Worm (Caenorhabditis elegans) whole organism, L1 larva: ENCODE results near the gene pes-23.
A peak's percentile ranks its signal among the peaks of the same experiment; 100 is the strongest.

Experiments used
- C04F5.9 ChIP-seq: sonication (generic microtip); optimal IDR thresholded peaks from 2 replicates; lab custom pipeline; 2016; ENCODE audit warnings: missing genetic modification characterization, missing compliant biosample characterization
- C16A3.4 ChIP-seq: fragments of 150-350 bp; optimal IDR thresholded peaks from 2 replicates; lab custom pipeline; 2014; ENCODE audit warnings: missing biosample characterization, missing genetic modification characterization
- C34B4.2 ChIP-seq: sonication (generic microtip); optimal IDR thresholded peaks from 2 replicates; lab custom pipeline; 2017; ENCODE audit warnings: mild to moderate bottlenecking, missing genetic modification characterization, missing compliant biosample characterization
- Y116A8C.19 ChIP-seq: sonication (generic microtip); optimal IDR thresholded peaks from 2 replicates; lab custom pipeline; 2016; ENCODE audit warnings: missing compliant biosample characterization, missing genetic modification characterization, borderline replicate concordance
- aha-1 ChIP-seq: fragments of 150-350 bp; optimal IDR thresholded peaks from 2 replicates; lab custom pipeline; 2014; ENCODE audit warnings: missing biosample characterization, missing genetic modification characterization
- alr-1 ChIP-seq: fragments of 200-800 bp; sonication (Bioruptor generic); optimal IDR thresholded peaks from 2 replicates; lab custom pipeline; 2018; ENCODE audit warnings: borderline replicate concordance, mild to moderate bottlenecking, missing genetic modification characterization, missing compliant biosample characterization
- aly-2 ChIP-seq: fragments of 150-350 bp; optimal IDR thresholded peaks from 2 replicates; lab custom pipeline; 2014; ENCODE audit warnings: missing biosample characterization, missing genetic modification characterization
- ceh-82 ChIP-seq, 3 experiments: fragments of 150-350 bp in 1 of 3; sonication (generic microtip) in 2 of 3; optimal IDR thresholded peaks; 2 replicates each; lab custom pipeline; 2014 to 2017; ENCODE audit warnings: missing biosample characterization in 3 of 3, missing genetic modification characterization in 3 of 3
- ceh-88 ChIP-seq: fragments of 200-800 bp; sonication (Bioruptor generic); IDR thresholded peaks from 2 replicates; pipeline ENCODE4 v1.3.6; 2022; ENCODE audit warnings: missing genetic modification characterization, missing compliant biosample characterization
- ceh-90 ChIP-seq: sonication (generic microtip); optimal IDR thresholded peaks from 2 replicates; lab custom pipeline; 2016; ENCODE audit warnings: missing genetic modification characterization, missing compliant biosample characterization
- ces-1 ChIP-seq: fragments of 150-350 bp; optimal IDR thresholded peaks from 2 replicates; lab custom pipeline; 2014; ENCODE audit warnings: missing biosample characterization, missing genetic modification reagents, missing genetic modification characterization
- egl-13 ChIP-seq: sonication (generic microtip); optimal IDR thresholded peaks from 2 replicates; lab custom pipeline; 2016; ENCODE audit warnings: missing genotype, missing genetic modification reagents, missing genetic modification characterization, missing compliant biosample characterization
- egl-27 ChIP-seq, 2 experiments: fragments of 150-350 bp in 1 of 2; sonication (generic microtip); optimal IDR thresholded peaks; 3 replicates each; lab custom pipeline; 2017 to 2018; ENCODE audit warnings: missing biosample characterization in 2 of 2, missing genetic modification characterization in 2 of 2, missing genetic modification reagents in 2 of 2
- elt-2 ChIP-seq: sonication (generic microtip); optimal IDR thresholded peaks from 2 replicates; lab custom pipeline; 2016; ENCODE audit warnings: missing genetic modification characterization, mild to moderate bottlenecking, inconsistent platforms, missing compliant biosample characterization, missing genetic modification reagents
- ets-5 ChIP-seq: fragments of 200-800 bp; sonication (Bioruptor generic); IDR thresholded peaks from 2 replicates; pipeline ENCODE4 v1.3.6; 2022; ENCODE audit warnings: missing genetic modification characterization, missing compliant biosample characterization
- fkh-10 ChIP-seq: sonication (generic microtip); optimal IDR thresholded peaks from 2 replicates; lab custom pipeline; 2017; ENCODE audit warnings: missing biosample characterization, missing genetic modification reagents, missing genetic modification characterization
- fkh-4 ChIP-seq: sonication (generic microtip); optimal IDR thresholded peaks from 2 replicates; lab custom pipeline; 2016; ENCODE audit warnings: missing compliant biosample characterization, missing genetic modification characterization, borderline replicate concordance
- fkh-8 ChIP-seq: sonication (generic microtip); optimal IDR thresholded peaks from 2 replicates; lab custom pipeline; 2016; ENCODE audit warnings: mild to moderate bottlenecking, missing genetic modification characterization, missing compliant biosample characterization
- grh-1 ChIP-seq: fragments of 200-800 bp; sonication (Bioruptor generic); IDR thresholded peaks from 2 replicates; pipeline ENCODE4 v1.3.6; 2022; ENCODE audit warnings: missing genetic modification reagents, missing genetic modification characterization, missing compliant biosample characterization
- irx-1 ChIP-seq: sonication (generic microtip); optimal IDR thresholded peaks from 2 replicates; lab custom pipeline; 2016; ENCODE audit warnings: missing genetic modification characterization, missing compliant biosample characterization
- jun-1 ChIP-seq: fragments of 150-350 bp; optimal IDR thresholded peaks from 2 replicates; lab custom pipeline; 2014; ENCODE audit warnings: missing biosample characterization, missing genetic modification reagents, missing genetic modification characterization
- lin-13 ChIP-seq: fragments of 150-350 bp; optimal IDR thresholded peaks from 2 replicates; lab custom pipeline; 2014; ENCODE audit warnings: missing biosample characterization, missing genetic modification reagents, missing genetic modification characterization
- lin-35 ChIP-seq, 2 experiments: fragments of 150-350 bp; optimal IDR thresholded peaks; 2 replicates each; lab custom pipeline; 2014; ENCODE audit warnings: missing biosample characterization in 2 of 2, missing genetic modification characterization in 2 of 2, missing genetic modification reagents in 2 of 2
- lin-39 ChIP-seq: fragments of 150-350 bp; optimal IDR thresholded peaks from 2 replicates; lab custom pipeline; 2014; ENCODE audit warnings: missing biosample characterization, missing genetic modification reagents, missing genetic modification characterization
- lsy-2 ChIP-seq, 2 experiments: fragments of 150-350 bp; optimal IDR thresholded peaks; 2 replicates each; lab custom pipeline; 2014; ENCODE audit warnings: missing biosample characterization in 2 of 2, missing genetic modification characterization in 2 of 2
- mab-9 ChIP-seq: fragments of 200-800 bp; sonication (Bioruptor generic); IDR thresholded peaks from 2 replicates; pipeline ENCODE4 v1.3.6; 2022; ENCODE audit warnings: missing genetic modification reagents, missing genetic modification characterization, missing compliant biosample characterization
- mdl-1 ChIP-seq, 2 experiments: fragments of 150-350 bp; optimal IDR thresholded peaks; 2 replicates each; lab custom pipeline; 2014 to 2017; ENCODE audit warnings: missing biosample characterization in 2 of 2, missing genetic modification characterization in 2 of 2, inconsistent platforms in 1 of 2
- mef-2 ChIP-seq: fragments of 150-350 bp; optimal IDR thresholded peaks from 2 replicates; lab custom pipeline; 2014; ENCODE audit warnings: missing biosample characterization, missing genetic modification characterization
- mep-1 ChIP-seq: fragments of 150-350 bp; optimal IDR thresholded peaks from 2 replicates; lab custom pipeline; 2014; ENCODE audit warnings: missing biosample characterization, missing genetic modification characterization
- nhr-12 ChIP-seq: sonication (generic microtip); optimal IDR thresholded peaks from 2 replicates; lab custom pipeline; 2017; ENCODE audit warnings: missing biosample characterization, missing genetic modification characterization
- nhr-19 ChIP-seq: fragments of 200-800 bp; sonication (Bioruptor generic); conservative IDR thresholded peaks from 2 replicates; pipeline ENCODE4 v1.3.6; 2022; ENCODE audit warnings: missing genetic modification characterization, missing compliant biosample characterization
- nhr-20 ChIP-seq: sonication (generic microtip); optimal IDR thresholded peaks from 2 replicates; lab custom pipeline; 2016; ENCODE audit warnings: mild to moderate bottlenecking, missing genetic modification characterization, missing compliant biosample characterization
- nhr-237 ChIP-seq: fragments of 150-350 bp; optimal IDR thresholded peaks from 2 replicates; lab custom pipeline; 2014; ENCODE audit warnings: missing biosample characterization, missing genetic modification characterization
- nhr-71 ChIP-seq: sonication (generic microtip); optimal IDR thresholded peaks from 2 replicates; lab custom pipeline; 2016; ENCODE audit warnings: mild to moderate bottlenecking, missing genetic modification characterization, moderate library complexity, missing compliant biosample characterization
- nhr-76 ChIP-seq: sonication (generic microtip); optimal IDR thresholded peaks from 2 replicates; lab custom pipeline; 2017; ENCODE audit warnings: missing biosample characterization, missing genetic modification characterization
- nhr-84 ChIP-seq: sonication (generic microtip); optimal IDR thresholded peaks from 2 replicates; lab custom pipeline; 2017; ENCODE audit warnings: missing biosample characterization, missing genetic modification characterization
- nhr-85 ChIP-seq: sonication (generic microtip); peaks from one replicate; lab custom pipeline; 2016; ENCODE audit warnings: missing genetic modification characterization, inconsistent platforms, missing compliant biosample characterization
- nhr-90 ChIP-seq: sonication (generic microtip); optimal IDR thresholded peaks from 2 replicates; lab custom pipeline; 2016; ENCODE audit warnings: mild to moderate bottlenecking, missing genetic modification characterization, missing compliant biosample characterization; ENCODE audit not compliant: poor library complexity
- pqm-1 ChIP-seq: sonication (generic microtip); optimal IDR thresholded peaks from 3 replicates; lab custom pipeline; 2017; ENCODE audit warnings: missing biosample characterization, missing genetic modification characterization
- sox-4 ChIP-seq: sonication (generic microtip); optimal IDR thresholded peaks from 2 replicates; lab custom pipeline; 2016; ENCODE audit warnings: missing genetic modification characterization, missing compliant biosample characterization
- sup-37 ChIP-seq: fragments of 200-800 bp; sonication (Bioruptor generic); optimal IDR thresholded peaks from 2 replicates; lab custom pipeline; 2018; ENCODE audit warnings: mild to moderate bottlenecking, missing genetic modification characterization, missing compliant biosample characterization
- tlp-1 ChIP-seq: fragments of 150-350 bp; optimal IDR thresholded peaks from 2 replicates; lab custom pipeline; 2014; ENCODE audit warnings: missing biosample characterization, missing genetic modification characterization
- unc-130 ChIP-seq: fragments of 150-350 bp; optimal IDR thresholded peaks from 2 replicates; lab custom pipeline; 2017; ENCODE audit warnings: missing biosample characterization, missing genetic modification characterization, inconsistent platforms
- unc-30 ChIP-seq: sonication (generic microtip); optimal IDR thresholded peaks from 2 replicates; lab custom pipeline; 2017; ENCODE audit warnings: missing biosample characterization, missing genetic modification characterization
- unc-62 ChIP-seq: fragments of 150-350 bp; optimal IDR thresholded peaks from 2 replicates; lab custom pipeline; 2014; ENCODE audit warnings: missing biosample characterization, missing genetic modification reagents, missing genetic modification characterization
- unc-98 ChIP-seq: fragments of 200-800 bp; sonication (Bioruptor generic); IDR thresholded peaks from 2 replicates; pipeline ENCODE4 v1.3.6; 2022; ENCODE audit warnings: missing genetic modification characterization, missing compliant biosample characterization
- xbp-1 ChIP-seq: sonication (generic microtip); optimal IDR thresholded peaks from 2 replicates; lab custom pipeline; 2016; ENCODE audit warnings: missing genetic modification characterization, missing compliant biosample characterization
- zip-4 ChIP-seq: fragments of 200-800 bp; sonication (Bioruptor generic); optimal IDR thresholded peaks from 2 replicates; lab custom pipeline; 2018; ENCODE audit warnings: mild to moderate bottlenecking, missing genetic modification characterization, moderate library complexity, missing compliant biosample characterization

Gene pes-23

ce11 chrX:6863032-6863431, 38.1 kb upstream of the pes-23 start, which contains the start of gene nep-4:
nep-4 (minus strand) TSS chrX:6863424.
- TF ChIP-seq mab-9 (GFP tag; lab: Robert Waterston, UW), result no peak
- no peak for TF ChIP-seq ces-1 (GFP tag; lab: Kevin White, UChicago)
- TF ChIP-seq ceh-82 (tag; optimal IDR thresholded peaks at IDR 0.05; lab: Kevin White, UChicago), result no peak
- no peak for TF ChIP-seq nhr-20 (tag; lab: Kevin White, UChicago)
- no peak for TF ChIP-seq xbp-1 (tag; lab: Kevin White, UChicago)
- no peak for TF ChIP-seq aha-1
- no peak for TF ChIP-seq sox-4
- no peak for TF ChIP-seq nhr-19
- no peak for TF ChIP-seq C04F5.9 (tag; lab: Kevin White, UChicago)
- no peak for TF ChIP-seq C34B4.2 (tag; lab: Kevin White, UChicago)
- no peak for TF ChIP-seq grh-1 (GFP tag; lab: Robert Waterston, UW)
- TF ChIP-seq unc-130, result no peak
- TF ChIP-seq lin-35 (GFP tag; optimal IDR thresholded peaks at IDR 0.05; lab: Kevin White, UChicago), result no peak
- no peak for TF ChIP-seq unc-62 (GFP tag; lab: Kevin White, UChicago)
- no peak for TF ChIP-seq zip-4 (GFP tag; lab: Kevin White, UChicago)
- no peak for TF ChIP-seq alr-1 (tag; lab: Kevin White, UChicago)
- no peak for TF ChIP-seq sup-37
- TF ChIP-seq nhr-12 (tag; lab: Kevin White, UChicago), result no peak
- TF ChIP-seq fkh-10 (GFP tag; lab: Kevin White, UChicago), result no peak
- no peak for TF ChIP-seq pqm-1 (tag; lab: Kevin White, UChicago)

DNA sequence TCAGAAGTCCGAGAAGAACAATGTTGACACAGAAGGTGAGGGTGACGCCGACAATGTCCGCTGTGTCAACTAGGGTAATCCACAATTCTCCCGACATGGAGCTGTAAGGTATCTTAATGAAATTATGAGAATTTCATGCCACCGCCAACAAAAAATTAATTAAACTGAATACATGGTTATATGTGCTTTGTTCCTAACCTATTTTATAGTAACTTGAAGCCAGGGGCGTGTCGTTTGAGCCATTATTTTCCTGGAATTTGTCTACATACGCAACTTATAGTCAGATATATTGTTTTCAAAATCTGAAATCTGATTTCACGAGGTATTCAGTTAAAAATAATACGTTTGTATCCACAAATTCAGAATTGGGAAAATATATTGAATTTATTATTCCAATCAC, 35.3 kb upstream of the pes-23 start, which contains the start of gene odr-10:
Gene odr-10, minus strand, starts transcription at position 101 of the 400 bp plus-strand sequence.
- TF ChIP-seq elt-2 (tag; lab: Kevin White, UChicago) (no peak), fkh-8 (tag; lab: Kevin White, UChicago) (peak; percentile 31)

DNA sequence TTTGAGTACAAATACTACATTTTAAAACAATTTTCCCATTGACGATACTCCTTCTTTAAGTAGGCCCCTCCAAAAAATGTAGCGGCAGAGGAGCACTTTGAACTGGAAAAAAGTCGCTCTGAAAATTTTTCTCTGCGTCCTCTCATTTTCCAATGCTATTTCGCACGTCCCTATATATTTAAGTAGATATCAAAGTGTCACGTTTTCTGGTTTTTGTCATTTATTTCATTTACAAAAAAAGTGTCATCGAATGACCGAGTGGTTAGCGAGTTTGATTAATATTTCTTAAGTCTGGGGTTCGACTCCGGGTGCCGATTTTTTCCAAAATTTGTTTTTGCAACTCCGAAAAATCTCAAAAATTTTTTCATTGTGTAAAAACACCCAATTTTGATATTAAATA, 34.3 kb upstream of the pes-23 start:
- TF ChIP-seq nhr-71 (tag; lab: Kevin White, UChicago), result no peak
- TF ChIP-seq egl-13 (tag; lab: Kevin White, UChicago), result no peak
- TF ChIP-seq egl-27 (tag; optimal IDR thresholded peaks at IDR 0.05; lab: Kevin White, UChicago), result no peak
- no peak for TF ChIP-seq nhr-85 (tag; lab: Kevin White, UChicago)
- no peak for TF ChIP-seq nhr-76 (tag; lab: Kevin White, UChicago)
- TF ChIP-seq aha-1, result no peak
- TF ChIP-seq unc-62 (GFP tag; lab: Kevin White, UChicago), result no peak
- no peak for TF ChIP-seq ceh-90 (tag; lab: Kevin White, UChicago)
- TF ChIP-seq ceh-88, result no peak
- TF ChIP-seq mdl-1 (tag; optimal IDR thresholded peaks at IDR 0.05; lab: Kevin White, UChicago), result no peak
- no peak for TF ChIP-seq xbp-1 (tag; lab: Kevin White, UChicago)
- TF ChIP-seq mab-9 (GFP tag; lab: Robert Waterston, UW), result no peak
- TF ChIP-seq nhr-237 (tag; lab: Kevin White, UChicago), result no peak
- no peak for TF ChIP-seq lin-35 (GFP tag; optimal IDR thresholded peaks at IDR 0.05; lab: Kevin White, UChicago)
- TF ChIP-seq unc-98 (GFP tag; lab: Robert Waterston, UW), result no peak
- no peak for TF ChIP-seq Y116A8C.19 (tag; lab: Kevin White, UChicago)
- no peak for TF ChIP-seq sox-4
- TF ChIP-seq unc-30 (tag; lab: Kevin White, UChicago), result no peak
- no peak for TF ChIP-seq lin-13

- TF ChIP-seq nhr-19 (peak; percentile 45), mef-2 (tag; lab: Kevin White, UChicago) (no peak), nhr-76 (tag; lab: Kevin White, UChicago) (no peak), mep-1 (tag; lab: Kevin White, UChicago) (peak; percentile 66), tlp-1 (no peak), nhr-84 (tag; lab: Kevin White, UChicago) (no peak), lin-39 (tag; lab: Kevin White, UChicago) (no peak), lsy-2 (tag; optimal IDR thresholded peaks at IDR 0.05; lab: Kevin White, UChicago) (no peak), C04F5.9 (tag; lab: Kevin White, UChicago) (no peak), nhr-237 (tag; lab: Kevin White, UChicago) (no peak), jun-1 (tag; lab: Kevin White, UChicago) (no peak), irx-1 (no peak), fkh-4 (tag; lab: Kevin White, UChicago) (no peak), nhr-90 (tag; lab: Kevin White, UChicago) (peak; percentile 66), C16A3.4 (tag; lab: Kevin White, UChicago) (no peak), aly-2 (no peak), nhr-71 (tag; lab: Kevin White, UChicago) (peak; percentile 58), zip-4 (GFP tag; lab: Kevin White, UChicago) (no peak), aha-1 (no peak), ets-5 (GFP tag; lab: Robert Waterston, UW) (no peak)
Measured at ce11 chrX:6867707-6868106, 33.5 kb upstream of the pes-23 start.
